Worm (Caenorhabditis elegans) whole organism, young adult: ENCODE data around the gene spp-16.

Source experiments
- egrh-3 ChIP-seq: fragments of 200-800 bp; sonication (Bioruptor generic); IDR thresholded peaks from 2 replicates; pipeline ENCODE4 v1.3.6; 2022; ENCODE audit warnings: missing genetic modification reagents, missing genetic modification characterization, missing compliant biosample characterization

The spp-16 gene

ce11 chrV:10854197-10854596 lies 46.9 kb downstream of the spp-16 start:
- TF ChIP-seq egrh-3 = no peak
